Worm (Caenorhabditis elegans): ENCODE results near the gene K02E11.10.

Gene K02E11.10

ce11 chrV:14267326-14267942 is 26.5 kb upstream of the K02E11.10 start:
- TF ChIP-seq snpc-4 (tag; optimal IDR thresholded peaks at IDR 0.05) (peak; percentile 22), fos-1 (tag; optimal IDR thresholded peaks at IDR 0.05) (no peak)

- TF ChIP-seq mdl-1 (tag; optimal IDR thresholded peaks at IDR 0.05), result no peak
- no peak for TF ChIP-seq ama-1 (optimal IDR thresholded peaks at IDR 0.05)
- TF ChIP-seq dmd-4 (tag; optimal IDR thresholded peaks at IDR 0.05), result no peak
- TF ChIP-seq Y55F3AM.14 (GFP tag; optimal IDR thresholded peaks at IDR 0.05), result no peak
- no peak for TF ChIP-seq blmp-1 (tag; optimal IDR thresholded peaks at IDR 0.05; ENCODE audit: insufficient read depth)
- no peak for TF ChIP-seq lin-11 (tag; optimal IDR thresholded peaks at IDR 0.05)
- TF ChIP-seq mab-5 (tag; optimal IDR thresholded peaks at IDR 0.05), result no peak
- TF ChIP-seq nhr-11 (tag; optimal IDR thresholded peaks at IDR 0.05), result no peak
- no peak for TF ChIP-seq zag-1 (tag; optimal IDR thresholded peaks at IDR 0.05)
- TF ChIP-seq sma-3 (GFP tag; optimal IDR thresholded peaks at IDR 0.05), result no peak
- no peak for TF ChIP-seq nhr-237 (tag; optimal IDR thresholded peaks at IDR 0.05)
- no peak for TF ChIP-seq ztf-4 (tag; optimal IDR thresholded peaks at IDR 0.05)
- TF ChIP-seq ceh-16 (tag; optimal IDR thresholded peaks at IDR 0.05), result no peak
- TF ChIP-seq elt-3 (tag; optimal IDR thresholded peaks at IDR 0.05), result no peak
- TF ChIP-seq nhr-6 (tag; optimal IDR thresholded peaks at IDR 0.05), result no peak
- TF ChIP-seq aly-2 (tag; optimal IDR thresholded peaks at IDR 0.05), result no peak
- no peak for TF ChIP-seq lin-39 (tag; optimal IDR thresholded peaks at IDR 0.05)
- TF ChIP-seq sem-4 (tag; optimal IDR thresholded peaks at IDR 0.05), result no peak
Observed at ce11 chrV:14260831-14261230, 19.9 kb upstream of the K02E11.10 start, which contains the start of gene F40G12.2. F40G12.2 (minus strand) TSS chrV:14260931.

ce11 chrV:14256813-14257212 is 15.9 kb upstream of the K02E11.10 start, which contains the start of gene sre-8:
sre-8 (plus strand) TSS chrV:14257113.
- TF ChIP-seq C34F6.9 (tag; optimal IDR thresholded peaks at IDR 0.05) (no peak), zag-1 (tag; optimal IDR thresholded peaks at IDR 0.05) (no peak), lin-13 (GFP tag; optimal IDR thresholded peaks at IDR 0.05) (no peak), ceh-16 (tag; optimal IDR thresholded peaks at IDR 0.05) (no peak), F13H6.1 (tag; optimal IDR thresholded peaks at IDR 0.05) (no peak), unc-55 (GFP tag; optimal IDR thresholded peaks at IDR 0.05) (no peak), mbf-1 (tag; optimal IDR thresholded peaks at IDR 0.05) (no peak), nhr-6 (tag; optimal IDR thresholded peaks at IDR 0.05) (no peak), Y55F3AM.14 (GFP tag; optimal IDR thresholded peaks at IDR 0.05) (no peak), nhr-129 (tag; optimal IDR thresholded peaks at IDR 0.05) (no peak), snpc-4 (tag; optimal IDR thresholded peaks at IDR 0.05) (no peak), ceh-82 (tag; optimal IDR thresholded peaks at IDR 0.05) (no peak)

- TF ChIP-seq sma-3 (GFP tag; optimal IDR thresholded peaks at IDR 0.05), result no peak
- TF ChIP-seq mbf-1 (tag; optimal IDR thresholded peaks at IDR 0.05), result no peak
- TF ChIP-seq nhr-6 (tag; optimal IDR thresholded peaks at IDR 0.05), result no peak
- TF ChIP-seq nhr-10 (tag; optimal IDR thresholded peaks at IDR 0.05), result no peak
- TF ChIP-seq fos-1 (tag; optimal IDR thresholded peaks at IDR 0.05), result no peak
- TF ChIP-seq nhr-77 (tag; optimal IDR thresholded peaks at IDR 0.05), result no peak
- no peak for TF ChIP-seq ceh-16 (tag; optimal IDR thresholded peaks at IDR 0.05)
- TF ChIP-seq nhr-23 (tag; optimal IDR thresholded peaks at IDR 0.05), result no peak
- no peak for TF ChIP-seq nhr-25 (tag; optimal IDR thresholded peaks at IDR 0.05)
- TF ChIP-seq nhr-237 (tag; optimal IDR thresholded peaks at IDR 0.05), result no peak
- no peak for TF ChIP-seq elt-1 (tag; optimal IDR thresholded peaks at IDR 0.05)
- no peak for TF ChIP-seq snpc-4 (tag; optimal IDR thresholded peaks at IDR 0.05)
Observed at ce11 chrV:14254221-14254620, 13.3 kb upstream of the K02E11.10 start, which contains the start of gene K02E11.7. K02E11.7 (minus strand) TSS chrV:14254321.

DNA sequence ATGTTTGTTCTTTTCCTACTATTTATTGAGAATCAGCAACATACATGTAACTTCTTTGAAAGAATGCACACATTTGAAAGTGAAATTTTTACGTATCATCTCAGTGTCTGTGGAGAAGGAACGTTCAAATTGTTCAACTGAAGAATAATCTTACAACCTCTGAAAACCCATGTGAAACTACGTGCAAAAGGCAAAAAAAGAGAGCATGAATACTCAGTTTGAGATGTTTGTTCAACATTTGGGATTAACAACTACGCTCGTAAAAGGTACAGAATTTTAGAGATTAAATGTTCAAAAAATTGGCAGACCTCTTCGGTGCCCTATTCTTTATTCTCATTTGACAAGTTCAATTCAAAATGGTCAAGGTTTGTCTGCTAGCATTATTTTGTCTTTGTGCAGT is 11.1 kb upstream of the K02E11.10 start, which contains the start of gene K02E11.5:
Gene K02E11.5 (plus strand): TSS at position 301 of the 400 bp plus-strand sequence.
- TF ChIP-seq lin-13 (GFP tag; optimal IDR thresholded peaks at IDR 0.05) (no peak), nhr-77 (tag; optimal IDR thresholded peaks at IDR 0.05) (no peak), skn-1 (tag; optimal IDR thresholded peaks at IDR 0.05) (no peak), R02D3.7 (tag; optimal IDR thresholded peaks at IDR 0.05) (no peak), ama-1 (optimal IDR thresholded peaks at IDR 0.05) (no peak), nhr-237 (tag; optimal IDR thresholded peaks at IDR 0.05) (no peak), elt-3 (tag; optimal IDR thresholded peaks at IDR 0.05) (no peak), ztf-11 (tag; optimal IDR thresholded peaks at IDR 0.05) (no peak), gmeb-1 (tag; optimal IDR thresholded peaks at IDR 0.05) (no peak), elt-1 (tag; optimal IDR thresholded peaks at IDR 0.05) (no peak), mab-5 (tag; optimal IDR thresholded peaks at IDR 0.05) (no peak), C34F6.9 (tag; optimal IDR thresholded peaks at IDR 0.05) (no peak)
